Fruit fly (Drosophila melanogaster): ENCODE measurements around the gene RfC3.
A peak's percentile ranks its signal among the peaks of the same experiment; 100 is the strongest.

RfC3 gene

dm6 chr2L:10395642-10396487, 23.1 kb upstream of the RfC3 start, which contains the start of gene Mdh1:
TSS of gene Mdh1 (minus strand) at chr2L:10396332.
- no peak for TF ChIP-seq CG17801 (GFP tag; optimal IDR thresholded peaks at IDR 0.05; ENCODE audit: partially characterized antibody)

- peak; percentile 4 for TF ChIP-seq CG17801 (GFP tag; optimal IDR thresholded peaks at IDR 0.05; ENCODE audit: partially characterized antibody)
These were observed 22.5 kb upstream of the RfC3 start, which contains the start of gene Cnot4 for dm6 chr2L:10396488-10396824. TSS of gene Cnot4 (plus strand) at chr2L:10396716.

DNA sequence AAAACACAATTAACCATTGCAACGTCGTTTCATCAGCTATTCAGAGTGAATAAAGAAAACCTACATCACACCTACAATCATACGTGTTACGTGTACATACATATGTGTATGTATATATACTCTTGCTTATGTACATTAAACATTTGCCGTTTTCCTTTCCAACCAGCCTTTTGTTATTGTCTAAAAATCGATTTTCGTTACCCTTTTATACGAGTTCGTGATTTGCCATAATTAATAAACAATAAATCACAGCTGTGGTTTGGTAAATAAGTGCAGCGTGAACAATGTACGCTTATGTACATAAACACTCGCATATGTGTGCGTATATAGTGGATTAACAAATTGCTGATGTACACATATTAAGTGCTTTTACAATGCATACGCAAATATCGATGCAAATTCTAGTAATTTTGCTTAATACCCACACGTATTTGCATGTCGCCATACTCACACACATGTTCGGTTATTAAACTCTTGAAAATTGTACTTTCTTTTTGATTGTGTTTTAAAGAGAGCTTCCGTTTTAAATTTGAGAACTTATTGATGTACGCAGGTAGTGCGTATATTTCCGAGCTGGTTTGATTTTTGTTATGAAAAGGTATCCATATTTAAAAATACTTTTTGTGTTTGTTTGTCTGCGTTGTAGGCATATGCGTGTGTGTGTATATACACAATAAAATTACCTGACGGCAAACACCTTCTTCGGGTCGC, 22.0 kb upstream of the RfC3 start:
- TF ChIP-seq CG17801 (GFP tag; optimal IDR thresholded peaks at IDR 0.05; ENCODE audit: partially characterized antibody): no peak

- TF ChIP-seq CG17801 (GFP tag; optimal IDR thresholded peaks at IDR 0.05; ENCODE audit: partially characterized antibody): no peak
These were observed 15.1 kb upstream of the RfC3 start for dm6 chr2L:10403803-10404315.

DNA sequence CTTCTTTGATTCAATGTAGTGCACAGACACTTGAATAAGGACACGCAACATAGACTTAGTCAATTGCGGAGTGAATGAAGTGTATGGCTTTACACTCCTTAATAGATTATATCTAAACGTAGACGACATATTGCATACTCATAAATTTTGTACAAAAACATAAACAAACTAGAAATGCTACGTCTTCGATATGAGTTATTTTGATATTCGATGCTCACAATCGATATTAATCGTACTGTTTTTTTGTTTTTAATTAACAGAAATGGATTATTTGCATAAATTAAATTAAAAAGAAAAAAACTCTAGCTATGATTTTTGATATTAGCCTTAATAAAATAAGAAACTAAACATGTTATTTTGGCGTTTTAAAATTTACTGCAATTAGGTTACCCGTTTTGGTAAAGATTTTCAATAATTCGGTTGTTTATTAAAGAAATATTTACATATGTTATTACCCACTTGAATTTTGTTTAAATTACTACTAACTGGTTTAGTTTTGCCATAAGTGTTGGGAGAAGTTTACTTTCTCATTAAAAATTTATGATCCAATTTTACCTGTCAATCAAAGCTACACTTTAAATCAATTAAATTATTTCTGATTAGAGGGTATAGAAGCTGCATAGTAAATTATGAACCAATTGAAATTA, 13.9 kb upstream of the RfC3 start, which contains the start of the genes CG17768, LSm-4 and Ir31a:
Gene CG17768 (minus strand): TSS at position 196 of the 647 bp plus-strand sequence.
Gene LSm-4 (minus strand): TSS at position 196 of the 647 bp plus-strand sequence.
Gene Ir31a (plus strand): TSS at position 558 of the 647 bp plus-strand sequence.
- TF ChIP-seq CG17801 (GFP tag; optimal IDR thresholded peaks at IDR 0.05; ENCODE audit: partially characterized antibody): no peak

dm6 chr2L:10408122-10408576, 10.8 kb upstream of the RfC3 start, which contains the start of the genes Ip259 and RpS27A:
TSS of gene Ip259 (plus strand) at chr2L:10408352.
TSS of gene RpS27A (plus strand) at chr2L:10408352.
- TF ChIP-seq CG17801 (GFP tag; optimal IDR thresholded peaks at IDR 0.05; ENCODE audit: partially characterized antibody): peak; percentile 83

DNA sequence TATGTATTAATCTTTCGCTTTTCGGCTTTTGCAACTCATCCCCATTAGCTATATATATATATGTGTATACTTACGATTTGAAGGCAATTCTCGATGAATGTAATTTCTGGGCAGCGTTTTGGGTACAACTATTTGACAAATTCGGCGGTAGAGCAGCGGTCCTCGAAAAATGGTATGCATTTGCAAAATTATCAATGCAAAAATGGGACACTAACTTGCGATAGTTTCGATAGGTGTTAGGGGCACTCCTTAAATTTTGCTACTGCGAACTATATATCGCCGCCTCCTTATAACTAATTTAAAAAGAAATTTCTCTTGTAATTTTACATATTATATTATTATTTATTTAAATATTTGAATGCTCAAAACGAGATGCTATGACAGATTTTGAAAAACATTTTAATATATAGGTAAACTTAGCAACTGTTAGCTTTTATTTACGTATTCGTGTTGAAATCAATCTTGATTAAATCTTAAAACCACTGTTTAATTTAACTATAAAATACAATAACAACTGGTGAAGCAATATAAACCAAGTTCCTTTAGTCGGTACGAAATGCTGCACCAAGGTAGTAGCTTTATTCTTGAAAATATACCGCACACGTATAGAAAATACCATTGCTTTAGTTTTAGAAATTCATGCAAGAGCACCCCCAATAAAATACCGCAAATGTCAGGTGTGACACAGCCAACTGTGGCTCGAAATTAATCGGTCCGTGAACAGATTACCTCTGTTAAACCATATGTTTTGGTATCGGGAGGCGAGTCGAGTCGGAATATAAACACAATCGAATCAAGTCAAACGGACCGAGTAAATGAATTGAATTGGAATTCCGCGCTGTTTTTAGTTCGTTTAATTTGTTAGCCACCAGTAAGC, 5.5 kb upstream of the RfC3 start, which contains the start of the genes CG5355 and Klp31E:
Gene CG5355 (minus strand): TSS at position 213 of the 877 bp plus-strand sequence.
Gene Klp31E (plus strand): TSS at position 767 of the 877 bp plus-strand sequence.
- no peak for TF ChIP-seq CG17801 (GFP tag; optimal IDR thresholded peaks at IDR 0.05; ENCODE audit: partially characterized antibody)

- TF ChIP-seq CG17801 (GFP tag; optimal IDR thresholded peaks at IDR 0.05; ENCODE audit: partially characterized antibody): no peak
These were observed 3.9 kb downstream of the RfC3 start, which contains the start of the genes pie and Wdfy2 for dm6 chr2L:10422643-10423606. TSS of gene pie (minus strand) at chr2L:10422780. TSS of gene Wdfy2 (plus strand) at chr2L:10423291.

dm6 chr2L:10425599-10425998, 6.6 kb downstream of the RfC3 start:
- no peak for TF ChIP-seq CG17801 (GFP tag; optimal IDR thresholded peaks at IDR 0.05; ENCODE audit: partially characterized antibody)

- TF ChIP-seq CG17801 (GFP tag; optimal IDR thresholded peaks at IDR 0.05; ENCODE audit: partially characterized antibody): peak; percentile 79
These were observed 7.6 kb downstream of the RfC3 start, which contains the start of the genes SmB and KdelR for dm6 chr2L:10426534-10427048. TSS of gene SmB (minus strand) at chr2L:10426627. TSS of gene KdelR (plus strand) at chr2L:10426887.

dm6 chr2L:10428528-10428927, 9.5 kb downstream of the RfC3 start, which contains the start of gene CG5188:
TSS of gene CG5188 (plus strand) at chr2L:10428829.
- peak; percentile 17 for TF ChIP-seq CG17801 (GFP tag; optimal IDR thresholded peaks at IDR 0.05; ENCODE audit: partially characterized antibody)
